Worm (Caenorhabditis elegans) whole organism, early embryonic: ENCODE results near the gene srt-63.

Experiments used
- B0310.2 ChIP-seq: sonication (generic microtip); optimal IDR thresholded peaks from 2 replicates; lab custom pipeline; 2016; ENCODE audit warnings: mild to moderate bottlenecking, missing genetic modification characterization, missing compliant biosample characterization
- F13C5.2 ChIP-seq: sonication (generic microtip); optimal IDR thresholded peaks from 2 replicates; lab custom pipeline; 2017; ENCODE audit warnings: mild to moderate bottlenecking, missing genetic modification characterization, inconsistent platforms, missing compliant biosample characterization
- aly-1 ChIP-seq: sonication (generic microtip); optimal IDR thresholded peaks from 2 replicates; lab custom pipeline; 2016; ENCODE audit warnings: missing genetic modification characterization, missing compliant biosample characterization
- ama-1 ChIP-seq: fragments of 150-350 bp; optimal IDR thresholded peaks from 2 replicates; lab custom pipeline; 2014
- ceh-36 ChIP-seq: sonication (generic microtip); optimal IDR thresholded peaks from 2 replicates; lab custom pipeline; 2016; ENCODE audit warnings: missing genetic modification characterization, inconsistent platforms, missing compliant biosample characterization
- flt-1 ChIP-seq: fragments of 200-800 bp; sonication (Bioruptor generic); IDR thresholded peaks from 2 replicates; pipeline ENCODE4 v1.3.6; 2022; ENCODE audit warnings: missing genetic modification characterization, missing compliant biosample characterization
- hmg-4 ChIP-seq: fragments of 200-800 bp; sonication (Bioruptor generic); optimal IDR thresholded peaks from 2 replicates; lab custom pipeline; 2018; ENCODE audit warnings: mild to moderate bottlenecking, missing genetic modification characterization, missing compliant biosample characterization
- sea-1 ChIP-seq: fragments of 200-800 bp; sonication (Bioruptor generic); conservative IDR thresholded peaks from 2 replicates; pipeline ENCODE4 v1.3.6; 2022; ENCODE audit warnings: missing genetic modification characterization, missing compliant biosample characterization
- tbx-11 ChIP-seq: fragments of 200-800 bp; sonication (Bioruptor generic); IDR thresholded peaks from 2 replicates; pipeline ENCODE4 v1.3.6; 2022; ENCODE audit warnings: missing genetic modification characterization, missing compliant biosample characterization
- tbx-37 ChIP-seq: fragments of 200-800 bp; sonication (Bioruptor generic); conservative IDR thresholded peaks from 2 replicates; pipeline ENCODE4 v1.3.6; 2022; ENCODE audit warnings: missing genetic modification reagents, missing genetic modification characterization, missing compliant biosample characterization

ce11 chrV:3279138-3279537 is 23.2 kb upstream of the srt-63 start:
- no peak for TF ChIP-seq ama-1 (lab: Kevin White, UChicago)
- no peak for TF ChIP-seq tbx-11 (GFP tag; lab: Robert Waterston, UW)
- no peak for TF ChIP-seq ceh-36 (tag; lab: Kevin White, UChicago)
- TF ChIP-seq flt-1 (GFP tag; lab: Robert Waterston, UW): no peak
- TF ChIP-seq F13C5.2 (tag; lab: Kevin White, UChicago): no peak
- TF ChIP-seq aly-1 (tag; lab: Kevin White, UChicago): no peak
- TF ChIP-seq tbx-37 (GFP tag; lab: Robert Waterston, UW): no peak
- no peak for TF ChIP-seq sea-1 (GFP tag; lab: Robert Waterston, UW)
- no peak for TF ChIP-seq B0310.2 (tag; lab: Kevin White, UChicago)
- no peak for TF ChIP-seq hmg-4 (GFP tag; lab: Kevin White, UChicago)
